Fruit fly (Drosophila melanogaster): ENCODE measurements around the gene mrn.

mrn gene

DNA sequence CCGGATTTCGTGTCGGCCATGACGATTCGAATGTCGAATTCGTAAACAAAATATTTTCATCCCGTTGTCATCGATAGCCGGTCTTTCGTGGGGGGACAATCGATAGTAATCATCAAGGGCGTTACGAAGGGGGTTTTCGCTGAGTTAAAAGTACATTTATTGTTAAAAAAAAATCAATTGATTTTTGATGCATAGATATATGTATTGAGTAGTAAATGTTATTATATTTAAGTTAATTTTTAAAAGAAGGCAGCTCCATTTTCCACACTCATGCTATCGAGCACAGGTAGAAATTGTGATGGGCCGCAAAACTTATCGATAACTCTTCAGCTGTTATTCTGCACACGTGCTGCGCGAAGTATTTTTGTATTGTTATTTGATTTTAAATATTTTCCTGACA lies at the start of gene mrn, which contains the start of gene CG12301 (continued):
- TF ChIP-seq CG17829 (tag; optimal IDR thresholded peaks at IDR 0.05) (peak; percentile 85), kay (GFP tag; optimal IDR thresholded peaks at IDR 0.05) (peak; percentile 76), CG33213 (GFP tag; optimal IDR thresholded peaks at IDR 0.05) (no peak), chinmo (GFP tag; IDR thresholded peaks at IDR 0.05; ENCODE audit: partially characterized antibody) (peak; percentile 83; the same call in 2 of the 4 replicates), pho (GFP tag; optimal IDR thresholded peaks at IDR 0.05) (peak; percentile 77), CG12219 (GFP tag; optimal IDR thresholded peaks at IDR 0.05) (no peak), CTCF (GFP tag; optimal IDR thresholded peaks at IDR 0.05) (no peak), Myb (GFP tag; optimal IDR thresholded peaks at IDR 0.05) (peak; percentile 53), odd (GFP tag; optimal IDR thresholded peaks at IDR 0.05) (no peak), Opbp (GFP tag; IDR thresholded peaks at IDR 0.05; ENCODE audit: partially characterized antibody) (peak; percentile 81), CG13296 (GFP tag; optimal IDR thresholded peaks at IDR 0.05) (no peak), CG16779 (GFP tag; IDR thresholded peaks at IDR 0.05) (no peak), Antp (GFP tag; optimal IDR thresholded peaks at IDR 0.05) (peak; percentile 28), Fer3 (tag; optimal IDR thresholded peaks at IDR 0.05) (peak; percentile 78), ems (GFP tag; optimal IDR thresholded peaks at IDR 0.05) (peak; percentile 65), slp2 (GFP tag; optimal IDR thresholded peaks at IDR 0.05) (peak; percentile 20), CG11504 (tag; optimal IDR thresholded peaks at IDR 0.05) (no peak), oc (tag; optimal IDR thresholded peaks at IDR 0.05) (no peak), hth (optimal IDR thresholded peaks at IDR 0.05) (no peak), CG9797 (GFP tag; optimal IDR thresholded peaks at IDR 0.05) (peak; percentile 55), nerfin-1 (tag; optimal IDR thresholded peaks at IDR 0.05) (peak; percentile 60), vfl (GFP tag; optimal IDR thresholded peaks at IDR 0.05) (peak; percentile 79), Gug (GFP tag; IDR thresholded peaks at IDR 0.05) (peak; percentile 89), CG13123 (GFP tag; optimal IDR thresholded peaks at IDR 0.05) (peak; percentile 11), schlank (tag; optimal IDR thresholded peaks at IDR 0.05) (no peak), zen2 (GFP tag; IDR thresholded peaks at IDR 0.05; ENCODE audit: partially characterized antibody) (peak; percentile 75; the same call in 1 of the 3 replicates), Hr39 (optimal IDR thresholded peaks at IDR 0.05) (no peak), scrt (GFP tag; optimal IDR thresholded peaks at IDR 0.05) (no peak), CG17359 (tag; optimal IDR thresholded peaks at IDR 0.05) (no peak), Kr (GFP tag; optimal IDR thresholded peaks at IDR 0.05) (no peak), CG12769 (tag; optimal IDR thresholded peaks at IDR 0.05) (no peak), pita (GFP tag; optimal IDR thresholded peaks at IDR 0.05) (no peak), Tbp (GFP tag; optimal IDR thresholded peaks at IDR 0.05) (peak; percentile 14), so (GFP tag; IDR thresholded peaks at IDR 0.05) (peak; percentile 79), unc-4 (GFP tag; IDR thresholded peaks at IDR 0.05; ENCODE audit: partially characterized antibody) (peak; percentile 96), CG2202 (tag; optimal IDR thresholded peaks at IDR 0.05) (peak; percentile 8), insv (GFP tag; optimal IDR thresholded peaks at IDR 0.05) (peak in 1 of 2 experiments; percentile 60), CG10431 (GFP tag; optimal IDR thresholded peaks at IDR 0.05) (no peak), CG9609 (GFP tag; optimal IDR thresholded peaks at IDR 0.05) (peak; percentile 56), ttk (GFP tag; IDR thresholded peaks at IDR 0.05) (peak; percentile 71), fd96Cb (tag; optimal IDR thresholded peaks at IDR 0.05) (peak; percentile 52), Doc2 (GFP tag; IDR thresholded peaks at IDR 0.05) (peak; percentile 85), CG1602 (GFP tag; optimal IDR thresholded peaks at IDR 0.05) (peak; percentile 57), Dip3 (GFP tag; optimal IDR thresholded peaks at IDR 0.05) (peak; percentile 70), pzg (GFP tag; optimal IDR thresholded peaks at IDR 0.05) (peak; percentile 73), row (GFP tag; IDR thresholded peaks at IDR 0.05) (peak; percentile 96), CG6683 (GFP tag; optimal IDR thresholded peaks at IDR 0.05) (peak; percentile 43), ssp (GFP tag; IDR thresholded peaks at IDR 0.05) (peak; percentile 84), Hmx (GFP tag; optimal IDR thresholded peaks at IDR 0.05) (no peak), fd64A (GFP tag; optimal IDR thresholded peaks at IDR 0.05) (no peak), peb (GFP tag; IDR thresholded peaks at IDR 0.05) (peak; percentile 86), D (optimal IDR thresholded peaks at IDR 0.05) (no peak), D (GFP tag; optimal IDR thresholded peaks at IDR 0.05) (no peak)

Data from whole organism, embryonic.